Worm (Caenorhabditis elegans) whole organism, L4 larva: ENCODE results near the gene F41D9.2.

Source experiments
- R02D3.7 ChIP-seq: fragments of 150-350 bp; sonication (generic microtip); optimal IDR thresholded peaks from 3 replicates; lab custom pipeline; 2014; ENCODE audit warnings: missing biosample characterization, missing genetic modification characterization
- T26A8.4 ChIP-seq: fragments of 200-800 bp; sonication (Bioruptor generic); IDR thresholded peaks from 2 replicates; pipeline ENCODE4 v1.3.6; 2022; ENCODE audit warnings: missing genetic modification characterization, missing compliant biosample characterization
- ZK546.5 ChIP-seq, 2 experiments: sonication (generic microtip); optimal IDR thresholded peaks; 2 replicates each; lab custom pipeline; 2017; ENCODE audit warnings: missing biosample characterization in 2 of 2, missing genetic modification characterization in 2 of 2
- ceh-32 ChIP-seq: sonication (generic microtip); optimal IDR thresholded peaks from 2 replicates; lab custom pipeline; 2016; ENCODE audit warnings: mild to moderate bottlenecking, missing genetic modification characterization, missing compliant biosample characterization; ENCODE audit not compliant: poor library complexity
- lsy-2 ChIP-seq, 2 experiments: fragments of 150-350 bp in 1 of 2; sonication (generic microtip) in 1 of 2; optimal IDR thresholded peaks; 2 replicates each; lab custom pipeline; 2014 to 2017; ENCODE audit warnings: missing biosample characterization in 2 of 2, missing genetic modification characterization in 2 of 2
- madf-9 ChIP-seq: fragments of 200-800 bp; sonication (Bioruptor generic); conservative IDR thresholded peaks from 2 replicates; pipeline ENCODE4 v1.3.6; 2022; ENCODE audit warnings: missing genetic modification reagents, missing genetic modification characterization, missing compliant biosample characterization

ce11 chrX:8355350-8355749 lies 29.4 kb downstream of the F41D9.2 start:
- TF ChIP-seq R02D3.7 (tag; lab: Kevin White, UChicago) (no peak), ceh-32 (tag; lab: Kevin White, UChicago) (no peak), madf-9 (GFP tag; lab: Robert Waterston, UW) (no peak), T26A8.4 (GFP tag; lab: Robert Waterston, UW) (no peak), ZK546.5 (tag; optimal IDR thresholded peaks at IDR 0.05; lab: Kevin White, UChicago) (no peak), lsy-2 (tag; optimal IDR thresholded peaks at IDR 0.05; lab: Kevin White, UChicago) (no peak)
